Worm (Caenorhabditis elegans) whole organism, L3 larva: ENCODE data around the gene F31F7.2.
A peak's percentile ranks its signal among the peaks of the same experiment; 100 is the strongest.

ENCODE experiments used
- R02D3.7 ChIP-seq: fragments of 150-350 bp; optimal IDR thresholded peaks from 2 replicates; lab custom pipeline; 2014; ENCODE audit warnings: missing biosample characterization, missing genetic modification characterization
- ZK546.5 ChIP-seq: sonication (generic microtip); optimal IDR thresholded peaks from 2 replicates; lab custom pipeline; 2017; ENCODE audit warnings: missing biosample characterization, missing genetic modification characterization
- ama-1 ChIP-seq: fragments of 150-350 bp; optimal IDR thresholded peaks from 2 replicates; lab custom pipeline; 2018
- ceh-16 ChIP-seq: sonication (generic microtip); optimal IDR thresholded peaks from 2 replicates; lab custom pipeline; 2017; ENCODE audit warnings: missing biosample characterization, missing genetic modification characterization
- ceh-28 ChIP-seq: fragments of 150-350 bp; optimal IDR thresholded peaks from 2 replicates; lab custom pipeline; 2014; ENCODE audit warnings: missing biosample characterization, missing genetic modification reagents, missing genetic modification characterization
- ceh-82 ChIP-seq: fragments of 150-350 bp; optimal IDR thresholded peaks from 2 replicates; lab custom pipeline; 2014; ENCODE audit warnings: missing biosample characterization, missing genetic modification characterization
- ceh-9 ChIP-seq: sonication (generic microtip); optimal IDR thresholded peaks from 2 replicates; lab custom pipeline; 2018; ENCODE audit warnings: missing biosample characterization, missing genetic modification characterization
- daf-12 ChIP-seq: fragments of 150-350 bp; optimal IDR thresholded peaks from 2 replicates; lab custom pipeline; 2014; ENCODE audit warnings: missing biosample characterization, missing genetic modification reagents, missing genetic modification characterization
- egl-27 ChIP-seq: sonication (generic microtip); optimal IDR thresholded peaks from 4 replicates; lab custom pipeline; 2017; ENCODE audit warnings: missing biosample characterization, missing genetic modification reagents, missing genetic modification characterization
- egl-5 ChIP-seq: fragments of 150-350 bp; optimal IDR thresholded peaks from 2 replicates; lab custom pipeline; 2017; ENCODE audit warnings: missing biosample characterization, missing genetic modification reagents, missing genetic modification characterization, inconsistent platforms
- elt-1 ChIP-seq: fragments of 150-350 bp; optimal IDR thresholded peaks from 2 replicates; lab custom pipeline; 2014; ENCODE audit warnings: missing biosample characterization, missing genetic modification characterization
- elt-2 ChIP-seq: sonication (generic microtip); optimal IDR thresholded peaks from 2 replicates; lab custom pipeline; 2016; ENCODE audit warnings: missing genetic modification reagents, mild to moderate bottlenecking, missing genetic modification characterization, missing compliant biosample characterization
- elt-3 ChIP-seq, 3 experiments: fragments of 150-350 bp in 1 of 3; sonication (generic microtip) in 2 of 3; optimal IDR thresholded peaks; 2 replicates in 2 of 3; 4 replicates in 1 of 3; lab custom pipeline; 2014 to 2017; ENCODE audit warnings: missing biosample characterization in 3 of 3, missing genetic modification characterization in 3 of 3
- eor-1 ChIP-seq, 2 experiments: fragments of 150-350 bp; optimal IDR thresholded peaks; 2 replicates each; lab custom pipeline; 2014 to 2018; ENCODE audit warnings: missing biosample characterization in 2 of 2, missing genetic modification characterization in 2 of 2
- fkh-2 ChIP-seq: fragments of 150-350 bp; optimal IDR thresholded peaks from 2 replicates; lab custom pipeline; 2014; ENCODE audit warnings: missing biosample characterization, missing genetic modification reagents, missing genetic modification characterization
- fos-1 ChIP-seq: fragments of 150-350 bp; optimal IDR thresholded peaks from 2 replicates; lab custom pipeline; 2014; ENCODE audit warnings: missing biosample characterization, missing genetic modification characterization
- hmg-11 ChIP-seq: sonication (generic microtip); optimal IDR thresholded peaks from 2 replicates; lab custom pipeline; 2016; ENCODE audit warnings: missing genetic modification characterization, missing compliant biosample characterization
- jun-1 ChIP-seq: fragments of 150-350 bp; optimal IDR thresholded peaks from 2 replicates; lab custom pipeline; 2014; ENCODE audit warnings: missing biosample characterization, missing genetic modification reagents, missing genetic modification characterization
- lin-15B ChIP-seq: fragments of 150-350 bp; optimal IDR thresholded peaks from 2 replicates; lab custom pipeline; 2014; ENCODE audit warnings: missing biosample characterization, missing genetic modification characterization
- lin-39 ChIP-seq: fragments of 150-350 bp; optimal IDR thresholded peaks from 2 replicates; lab custom pipeline; 2018; ENCODE audit warnings: missing biosample characterization, missing genetic modification reagents, missing genetic modification characterization
- lsy-12 ChIP-seq: sonication (generic microtip); optimal IDR thresholded peaks from 2 replicates; lab custom pipeline; 2016; ENCODE audit warnings: mild to moderate bottlenecking, missing genetic modification characterization, missing compliant biosample characterization
- mdl-1 ChIP-seq: fragments of 150-350 bp; optimal IDR thresholded peaks from 2 replicates; lab custom pipeline; 2014; ENCODE audit warnings: missing biosample characterization, missing genetic modification characterization
- mml-1 ChIP-seq: fragments of 150-350 bp; sonication (generic microtip); optimal IDR thresholded peaks from 3 replicates; lab custom pipeline; 2014; ENCODE audit warnings: missing biosample characterization, missing genetic modification characterization
- nfya-1 ChIP-seq: sonication (generic microtip); optimal IDR thresholded peaks from 2 replicates; lab custom pipeline; 2017; ENCODE audit warnings: missing genetic modification characterization, mild to moderate bottlenecking, missing compliant biosample characterization, antibody characterized with exemption, moderate library complexity; ENCODE audit not compliant: insufficient read depth
- nhr-11 ChIP-seq: fragments of 150-350 bp; optimal IDR thresholded peaks from 2 replicates; lab custom pipeline; 2014; ENCODE audit warnings: missing biosample characterization, missing genetic modification characterization
- nhr-12 ChIP-seq: fragments of 150-350 bp; optimal IDR thresholded peaks from 2 replicates; lab custom pipeline; 2014; ENCODE audit warnings: missing biosample characterization, missing genetic modification characterization
- nhr-237 ChIP-seq: fragments of 150-350 bp; optimal IDR thresholded peaks from 2 replicates; lab custom pipeline; 2014; ENCODE audit warnings: missing biosample characterization, missing genetic modification characterization
- nhr-25 ChIP-seq: sonication (generic microtip); optimal IDR thresholded peaks from 2 replicates; lab custom pipeline; 2017; ENCODE audit warnings: missing biosample characterization, missing genetic modification characterization
- nhr-28 ChIP-seq: fragments of 150-350 bp; optimal IDR thresholded peaks from 2 replicates; lab custom pipeline; 2014; ENCODE audit warnings: missing biosample characterization, missing genetic modification characterization
- nhr-43 ChIP-seq: sonication (generic microtip); optimal IDR thresholded peaks from 2 replicates; lab custom pipeline; 2016; ENCODE audit warnings: mild to moderate bottlenecking, missing genetic modification characterization, missing compliant biosample characterization; ENCODE audit not compliant: poor library complexity, severe bottlenecking
- nhr-67 ChIP-seq: fragments of 150-350 bp; optimal IDR thresholded peaks from 2 replicates; lab custom pipeline; 2014; ENCODE audit warnings: missing biosample characterization, missing genetic modification characterization
- nhr-76 ChIP-seq: fragments of 150-350 bp; sonication (generic microtip); optimal IDR thresholded peaks from 5 replicates; lab custom pipeline; 2014; ENCODE audit warnings: missing biosample characterization, missing genetic modification characterization
- nhr-77 ChIP-seq: fragments of 150-350 bp; optimal IDR thresholded peaks from 2 replicates; lab custom pipeline; 2014; ENCODE audit warnings: missing biosample characterization, missing genetic modification characterization
- pha-4 ChIP-seq: fragments of 150-350 bp; optimal IDR thresholded peaks from 2 replicates; lab custom pipeline; 2014; ENCODE audit warnings: missing biosample characterization, missing genetic modification reagents, missing genetic modification characterization
- pqm-1 ChIP-seq: fragments of 150-350 bp; optimal IDR thresholded peaks from 2 replicates; lab custom pipeline; 2017; ENCODE audit warnings: missing biosample characterization, missing genetic modification characterization, inconsistent platforms
- sea-2 ChIP-seq: fragments of 150-350 bp; sonication (generic microtip); optimal IDR thresholded peaks from 4 replicates; lab custom pipeline; 2014; ENCODE audit warnings: missing biosample characterization, missing genetic modification reagents, missing genetic modification characterization
- skn-1 ChIP-seq: fragments of 150-350 bp; optimal IDR thresholded peaks from 2 replicates; lab custom pipeline; 2014; ENCODE audit warnings: missing biosample characterization, missing genetic modification characterization
- snpc-4 ChIP-seq: fragments of 150-350 bp; optimal IDR thresholded peaks from 2 replicates; lab custom pipeline; 2014; ENCODE audit warnings: missing biosample characterization, missing genetic modification characterization
- tbx-2 ChIP-seq: sonication (generic microtip); optimal IDR thresholded peaks from 2 replicates; lab custom pipeline; 2016; ENCODE audit warnings: mild to moderate bottlenecking, missing genetic modification characterization, missing compliant biosample characterization
- unc-39 ChIP-seq: sonication (generic microtip); optimal IDR thresholded peaks from 4 replicates; lab custom pipeline; 2017; ENCODE audit warnings: missing biosample characterization, missing genetic modification characterization
- unc-62 ChIP-seq: fragments of 150-350 bp; sonication (generic microtip); optimal IDR thresholded peaks from 4 replicates; lab custom pipeline; 2014; ENCODE audit warnings: missing biosample characterization, missing genetic modification reagents, missing genetic modification characterization
- zag-1 ChIP-seq: fragments of 150-350 bp; optimal IDR thresholded peaks from 2 replicates; lab custom pipeline; 2014; ENCODE audit warnings: missing biosample characterization, missing genetic modification characterization
- ztf-11 ChIP-seq: fragments of 150-350 bp; optimal IDR thresholded peaks from 2 replicates; lab custom pipeline; 2014; ENCODE audit warnings: missing biosample characterization, missing genetic modification characterization
- ztf-4 ChIP-seq: fragments of 150-350 bp; optimal IDR thresholded peaks from 2 replicates; lab custom pipeline; 2014; ENCODE audit warnings: missing biosample characterization, missing genetic modification characterization

Gene F31F7.2

ce11 chrV:6224984-6225617, 45.6 kb upstream of the F31F7.2 start:
- TF ChIP-seq zag-1 (tag; lab: Kevin White, UChicago), result no peak
- TF ChIP-seq ztf-4 (tag; lab: Kevin White, UChicago), result peak; percentile 11
- TF ChIP-seq nhr-25 (tag; lab: Kevin White, UChicago), result no peak
- TF ChIP-seq lin-15B (tag; lab: Kevin White, UChicago), result no peak
- TF ChIP-seq lin-39 (tag; lab: Kevin White, UChicago), result no peak
- TF ChIP-seq ama-1, result peak; percentile 95
- peak; percentile 30 for TF ChIP-seq nhr-43 (tag; lab: Kevin White, UChicago)
- no peak for TF ChIP-seq unc-62 (GFP tag; lab: Kevin White, UChicago)
- no peak for TF ChIP-seq mml-1 (tag; lab: Kevin White, UChicago)
- TF ChIP-seq elt-3 (tag; optimal IDR thresholded peaks at IDR 0.05; lab: Kevin White, UChicago), result peak in 1 of 3 experiments; percentile 9
- TF ChIP-seq ZK546.5 (tag; lab: Kevin White, UChicago), result no peak
- TF ChIP-seq hmg-11, result no peak
- peak in 1 of 2 experiments; percentile 53 for TF ChIP-seq eor-1 (tag; optimal IDR thresholded peaks at IDR 0.05; lab: Kevin White, UChicago)

- TF ChIP-seq tbx-2 (tag; lab: Kevin White, UChicago), result no peak
- no peak for TF ChIP-seq elt-1 (tag; lab: Kevin White, UChicago)
- TF ChIP-seq sea-2 (GFP tag; lab: Kevin White, UChicago), result no peak
- TF ChIP-seq nhr-67 (tag; lab: Kevin White, UChicago), result no peak
- no peak for TF ChIP-seq zag-1 (tag; lab: Kevin White, UChicago)
- no peak for TF ChIP-seq nhr-77
- no peak for TF ChIP-seq mml-1 (tag; lab: Kevin White, UChicago)
- TF ChIP-seq lin-39 (tag; lab: Kevin White, UChicago), result peak; percentile 46
- no peak for TF ChIP-seq ceh-28 (tag; lab: Kevin White, UChicago)
- no peak for TF ChIP-seq egl-27 (tag; lab: Kevin White, UChicago)
- no peak for TF ChIP-seq lsy-12 (tag; lab: Kevin White, UChicago)
- no peak for TF ChIP-seq fkh-2 (tag; lab: Kevin White, UChicago)
- TF ChIP-seq nhr-25 (tag; lab: Kevin White, UChicago), result peak; percentile 15
- no peak for TF ChIP-seq egl-5
- no peak for TF ChIP-seq elt-2 (tag; lab: Kevin White, UChicago)
- no peak for TF ChIP-seq unc-62 (GFP tag; lab: Kevin White, UChicago)
- no peak for TF ChIP-seq fos-1 (tag; lab: Kevin White, UChicago)
- no peak for TF ChIP-seq pqm-1 (tag; lab: Kevin White, UChicago)
- no peak for TF ChIP-seq lin-15B (tag; lab: Kevin White, UChicago)
- no peak for TF ChIP-seq R02D3.7 (tag; lab: Kevin White, UChicago)
- TF ChIP-seq hmg-11, result no peak
- peak; percentile 8 for TF ChIP-seq ztf-4 (tag; lab: Kevin White, UChicago)
- TF ChIP-seq nfya-1 (tag; lab: Kevin White, UChicago), result no peak
- TF ChIP-seq nhr-11 (tag; lab: Kevin White, UChicago), result no peak
- no peak for TF ChIP-seq elt-3 (tag; optimal IDR thresholded peaks at IDR 0.05; lab: Kevin White, UChicago)
- no peak for TF ChIP-seq ZK546.5 (tag; lab: Kevin White, UChicago)
- TF ChIP-seq daf-12, result no peak
- peak; percentile 92 for TF ChIP-seq ama-1
- TF ChIP-seq nhr-237 (tag; lab: Kevin White, UChicago), result no peak
- TF ChIP-seq nhr-28 (tag; lab: Kevin White, UChicago), result no peak
- no peak for TF ChIP-seq ceh-82
- no peak for TF ChIP-seq skn-1
- TF ChIP-seq snpc-4 (tag; lab: Kevin White, UChicago), result no peak
- TF ChIP-seq ceh-9 (tag; lab: Kevin White, UChicago), result no peak
- TF ChIP-seq ztf-11 (tag; lab: Kevin White, UChicago), result no peak
- no peak for TF ChIP-seq mdl-1 (tag; lab: Kevin White, UChicago)
- no peak for TF ChIP-seq ceh-16 (tag; lab: Kevin White, UChicago)
- no peak for TF ChIP-seq nhr-12 (tag; lab: Kevin White, UChicago)
- TF ChIP-seq nhr-43 (tag; lab: Kevin White, UChicago), result no peak
- no peak for TF ChIP-seq nhr-76 (tag; lab: Kevin White, UChicago)
- TF ChIP-seq unc-39 (tag; lab: Kevin White, UChicago), result no peak
- TF ChIP-seq eor-1 (tag; optimal IDR thresholded peaks at IDR 0.05; lab: Kevin White, UChicago), result no peak
- no peak for TF ChIP-seq jun-1 (tag; lab: Kevin White, UChicago)
- TF ChIP-seq pha-4 (tag; lab: Kevin White, UChicago), result peak; percentile 28
These were observed 44.7 kb upstream of the F31F7.2 start for ce11 chrV:6225745-6226528.
